Worm (Caenorhabditis elegans): ENCODE data around the gene cdc-14.

DNA sequence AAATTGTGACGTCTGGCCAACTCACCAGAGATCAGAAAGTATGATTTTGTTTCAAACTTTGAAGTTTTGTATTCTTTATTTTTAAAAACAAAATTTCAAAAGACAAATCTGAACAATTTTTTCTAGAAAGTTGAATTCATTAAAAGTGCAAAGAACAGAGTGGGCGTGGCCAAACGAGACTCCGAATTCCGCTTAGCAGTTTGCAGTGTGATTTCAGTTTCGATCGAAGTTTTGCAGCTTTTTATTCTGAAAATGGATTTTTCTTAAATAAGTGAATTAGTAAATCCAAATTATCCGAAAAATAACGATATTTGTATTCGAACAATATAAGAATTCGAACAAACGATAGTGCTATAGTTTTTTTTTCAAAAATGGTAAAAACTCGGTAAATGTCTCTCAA, 40.2 kb upstream of the cdc-14 start:
- TF ChIP-seq lsy-2 (tag; optimal IDR thresholded peaks at IDR 0.05) = no peak
- TF ChIP-seq unc-62 (GFP tag; optimal IDR thresholded peaks at IDR 0.05) = no peak
- TF ChIP-seq nhr-12 (tag; optimal IDR thresholded peaks at IDR 0.05) = no peak
- no peak for TF ChIP-seq pha-4 (tag; optimal IDR thresholded peaks at IDR 0.05)
- no peak for TF ChIP-seq nhr-237 (tag; optimal IDR thresholded peaks at IDR 0.05)
- TF ChIP-seq snpc-4 (tag; optimal IDR thresholded peaks at IDR 0.05) = no peak
- no peak for TF ChIP-seq mab-5 (tag; optimal IDR thresholded peaks at IDR 0.05)
- no peak for TF ChIP-seq blmp-1 (tag; optimal IDR thresholded peaks at IDR 0.05)
- no peak for TF ChIP-seq ztf-11 (tag; optimal IDR thresholded peaks at IDR 0.05)
- no peak for TF ChIP-seq nhr-76 (tag; optimal IDR thresholded peaks at IDR 0.05)
